Fruit fly (Drosophila melanogaster): ENCODE results near the gene CG15864.

dm6 chr3R:8287697-8288096 lies 39.5 kb downstream of the CG15864 start, which contains the start of gene Nazo:
- TF ChIP-seq usp (GFP tag; optimal IDR thresholded peaks at IDR 0.05) (no peak), Dll (optimal IDR thresholded peaks at IDR 0.05) (no peak), psq (optimal IDR thresholded peaks at IDR 0.05) (no peak)
